Worm (Caenorhabditis elegans) whole organism, late embryonic: ENCODE data around the gene vps-41.

Experiments
- C38D4.7 ChIP-seq: fragments of 200-800 bp; sonication (Bioruptor generic); optimal IDR thresholded peaks from 2 replicates; lab custom pipeline; 2018; ENCODE audit warnings: mild to moderate bottlenecking, missing genetic modification characterization, moderate library complexity, missing compliant biosample characterization
- F13H6.1 ChIP-seq: sonication (generic microtip); optimal IDR thresholded peaks from 2 replicates; lab custom pipeline; 2016; ENCODE audit warnings: missing genetic modification characterization, missing compliant biosample characterization
- T23F11.4 ChIP-seq: fragments of 200-800 bp; sonication (Bioruptor generic); optimal IDR thresholded peaks from 2 replicates; lab custom pipeline; 2018; ENCODE audit warnings: mild to moderate bottlenecking, missing genetic modification characterization, missing compliant biosample characterization
- ama-1 ChIP-seq: fragments of 150-350 bp; optimal IDR thresholded peaks from 2 replicates; lab custom pipeline; 2014
- ceh-19 ChIP-seq: fragments of 200-800 bp; sonication (Bioruptor generic); optimal IDR thresholded peaks from 2 replicates; lab custom pipeline; 2018; ENCODE audit warnings: mild to moderate bottlenecking, missing genetic modification characterization, missing compliant biosample characterization
- ceh-22 ChIP-seq: sonication (generic microtip); optimal IDR thresholded peaks from 2 replicates; lab custom pipeline; 2017; ENCODE audit warnings: missing biosample characterization, missing genetic modification characterization
- ceh-24 ChIP-seq: sonication (generic microtip); optimal IDR thresholded peaks from 2 replicates; lab custom pipeline; 2016; ENCODE audit warnings: mild to moderate bottlenecking, missing genetic modification characterization, missing compliant biosample characterization
- ceh-31 ChIP-seq: sonication (generic microtip); optimal IDR thresholded peaks from 2 replicates; lab custom pipeline; 2016; ENCODE audit warnings: missing genetic modification characterization, missing compliant biosample characterization
- ceh-34 ChIP-seq: sonication (generic microtip); optimal IDR thresholded peaks from 2 replicates; lab custom pipeline; 2016; ENCODE audit warnings: mild to moderate bottlenecking, missing genetic modification characterization, missing compliant biosample characterization
- ceh-45 ChIP-seq: fragments of 200-800 bp; sonication (Bioruptor generic); IDR thresholded peaks from 2 replicates; pipeline ENCODE4 v1.3.6; 2022; ENCODE audit warnings: missing genetic modification reagents, missing genetic modification characterization, missing compliant biosample characterization
- ceh-48 ChIP-seq: sonication (generic microtip); optimal IDR thresholded peaks from 2 replicates; lab custom pipeline; 2016; ENCODE audit warnings: missing genetic modification characterization, inconsistent platforms, missing compliant biosample characterization
- che-1 ChIP-seq: sonication (generic microtip); optimal IDR thresholded peaks from 2 replicates; lab custom pipeline; 2016; ENCODE audit warnings: mild to moderate bottlenecking, missing genetic modification characterization, missing compliant biosample characterization
- dmd-4 ChIP-seq: sonication (generic microtip); optimal IDR thresholded peaks from 2 replicates; lab custom pipeline; 2016; ENCODE audit warnings: borderline replicate concordance, missing genetic modification characterization, missing compliant biosample characterization
- elt-2 ChIP-seq: sonication (generic microtip); optimal IDR thresholded peaks from 2 replicates; lab custom pipeline; 2016; ENCODE audit warnings: missing genetic modification reagents, missing genetic modification characterization, missing compliant biosample characterization
- fax-1 ChIP-seq: sonication (generic microtip); optimal IDR thresholded peaks from 2 replicates; lab custom pipeline; 2016; ENCODE audit warnings: missing genotype, missing genetic modification characterization, missing compliant biosample characterization
- fkh-10 ChIP-seq: fragments of 150-350 bp; optimal IDR thresholded peaks from 2 replicates; lab custom pipeline; 2014; ENCODE audit warnings: missing biosample characterization, missing genetic modification reagents, missing genetic modification characterization
- hlh-13 ChIP-seq: fragments of 200-800 bp; sonication (Bioruptor generic); optimal IDR thresholded peaks from 2 replicates; lab custom pipeline; 2018; ENCODE audit warnings: mild to moderate bottlenecking, missing genetic modification characterization, missing compliant biosample characterization
- hlh-15 ChIP-seq: sonication (generic microtip); optimal IDR thresholded peaks from 2 replicates; lab custom pipeline; 2016; ENCODE audit warnings: missing genetic modification characterization, missing compliant biosample characterization
- hlh-30 ChIP-seq: sonication (generic microtip); optimal IDR thresholded peaks from 2 replicates; lab custom pipeline; 2017; ENCODE audit warnings: antibody characterized with exemption, missing genetic modification characterization, missing compliant biosample characterization; ENCODE audit not compliant: insufficient read depth
- hlh-6 ChIP-seq: sonication (generic microtip); optimal IDR thresholded peaks from 2 replicates; lab custom pipeline; 2016; ENCODE audit warnings: missing genotype, missing genetic modification characterization, missing compliant biosample characterization
- lim-6 ChIP-seq: sonication (generic microtip); optimal IDR thresholded peaks from 2 replicates; lab custom pipeline; 2016; ENCODE audit warnings: missing genetic modification characterization, missing compliant biosample characterization
- mec-3 ChIP-seq: sonication (generic microtip); optimal IDR thresholded peaks from 2 replicates; lab custom pipeline; 2016; ENCODE audit warnings: borderline replicate concordance, missing genetic modification characterization, missing compliant biosample characterization
- pag-3 ChIP-seq: sonication (generic microtip); optimal IDR thresholded peaks from 2 replicates; lab custom pipeline; 2016; ENCODE audit warnings: missing compliant biosample characterization, missing genetic modification characterization, borderline replicate concordance
- pat-9 ChIP-seq: fragments of 200-800 bp; sonication (Bioruptor generic); optimal IDR thresholded peaks from 2 replicates; lab custom pipeline; 2018; ENCODE audit warnings: mild to moderate bottlenecking, missing genetic modification characterization, moderate library complexity, missing compliant biosample characterization
- pha-2 ChIP-seq: sonication (generic microtip); optimal IDR thresholded peaks from 2 replicates; lab custom pipeline; 2017; ENCODE audit warnings: mild to moderate bottlenecking, missing genetic modification characterization, missing compliant biosample characterization
- pha-4 ChIP-seq: fragments of 150-350 bp; optimal IDR thresholded peaks from 2 replicates; lab custom pipeline; 2018; ENCODE audit warnings: missing biosample characterization, missing genetic modification reagents, missing genetic modification characterization
- pros-1 ChIP-seq: fragments of 150-350 bp; optimal IDR thresholded peaks from 2 replicates; lab custom pipeline; 2014; ENCODE audit warnings: missing biosample characterization, missing genetic modification reagents, missing genetic modification characterization
- ref-2 ChIP-seq: sonication (generic microtip); optimal IDR thresholded peaks from 2 replicates; lab custom pipeline; 2016; ENCODE audit warnings: missing genetic modification characterization, missing compliant biosample characterization
- rnt-1 ChIP-seq: sonication (generic microtip); optimal IDR thresholded peaks from 2 replicates; lab custom pipeline; 2016; ENCODE audit warnings: missing genetic modification characterization, missing compliant biosample characterization
- sdc-2 ChIP-seq: sonication (generic microtip); optimal IDR thresholded peaks from 2 replicates; lab custom pipeline; 2016; ENCODE audit warnings: missing genotype, missing genetic modification characterization, missing compliant biosample characterization
- sox-2 ChIP-seq: fragments of 200-800 bp; sonication (Bioruptor generic); IDR thresholded peaks from 2 replicates; pipeline ENCODE4 v1.3.6; 2022; ENCODE audit warnings: missing genetic modification reagents, missing genetic modification characterization, missing compliant biosample characterization
- syd-9 ChIP-seq: sonication (generic microtip); optimal IDR thresholded peaks from 2 replicates; lab custom pipeline; 2016; ENCODE audit warnings: mild to moderate bottlenecking, missing genetic modification characterization, moderate library complexity, missing compliant biosample characterization
- tbx-2 ChIP-seq: sonication (generic microtip); optimal IDR thresholded peaks from 2 replicates; lab custom pipeline; 2016; ENCODE audit warnings: missing genetic modification characterization, missing compliant biosample characterization
- tbx-7 ChIP-seq: sonication (generic microtip); optimal IDR thresholded peaks from 2 replicates; lab custom pipeline; 2016; ENCODE audit warnings: missing genotype, missing genetic modification characterization, missing compliant biosample characterization
- ttx-3 ChIP-seq: sonication (generic microtip); optimal IDR thresholded peaks from 2 replicates; lab custom pipeline; 2016; ENCODE audit warnings: missing genetic modification reagents, missing genetic modification characterization, missing compliant biosample characterization
- unc-3 ChIP-seq, 2 experiments: fragments of 200-800 bp in 1 of 2; sonication (Bioruptor generic) in 1 of 2; sonication (generic microtip) in 1 of 2; conservative IDR thresholded peaks in 1 of 2; optimal IDR thresholded peaks in 1 of 2; 2 replicates each; pipeline versions ENCODE4 v1.3.6 to Lab custom; 2016 to 2022; ENCODE audit warnings: missing compliant biosample characterization in 2 of 2, missing genetic modification characterization in 2 of 2, missing genetic modification reagents in 1 of 2
- unc-42 ChIP-seq: sonication (generic microtip); optimal IDR thresholded peaks from 2 replicates; lab custom pipeline; 2016; ENCODE audit warnings: missing genotype, missing genetic modification characterization, missing compliant biosample characterization
- unc-55 ChIP-seq: sonication (generic microtip); optimal IDR thresholded peaks from 2 replicates; lab custom pipeline; 2017; ENCODE audit warnings: missing biosample characterization, missing genetic modification reagents, missing genetic modification characterization
- zip-5 ChIP-seq: sonication (generic microtip); optimal IDR thresholded peaks from 2 replicates; lab custom pipeline; 2016; ENCODE audit warnings: missing genetic modification characterization, missing compliant biosample characterization

vps-41 gene

DNA sequence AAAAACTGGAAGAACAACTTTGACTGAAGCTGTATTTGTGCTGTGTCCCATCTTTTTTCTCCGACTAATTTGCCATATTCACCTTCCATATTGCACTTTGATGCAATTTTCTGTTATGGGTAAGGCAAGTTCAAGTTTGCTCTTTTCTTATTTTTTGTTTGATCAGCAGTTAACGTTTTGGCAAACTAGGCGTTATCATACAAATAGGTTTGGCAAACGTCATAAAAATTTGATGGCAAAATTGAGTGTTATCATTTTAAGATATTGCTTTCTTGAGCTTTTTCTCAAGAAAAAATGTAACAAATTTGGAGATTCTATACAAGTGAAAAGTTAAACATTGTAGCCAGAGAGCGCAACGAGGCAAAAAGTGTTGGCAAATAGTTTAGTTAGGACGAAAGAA, 21.6 kb upstream of the vps-41 start:
- TF ChIP-seq ttx-3 (tag; lab: Kevin White, UChicago) (no peak), elt-2 (tag; lab: Kevin White, UChicago) (peak; percentile 22), pha-2 (tag; lab: Kevin White, UChicago) (no peak), unc-3 (GFP tag; conservative IDR thresholded peaks at IDR 0.05; lab: Robert Waterston, UW) (no peak), unc-3 (tag; optimal IDR thresholded peaks at IDR 0.05; lab: Kevin White, UChicago) (no peak), sdc-2 (tag; lab: Kevin White, UChicago) (peak; percentile 20)

- no peak for TF ChIP-seq ceh-31 (tag; lab: Kevin White, UChicago)
- TF ChIP-seq che-1 (tag; lab: Kevin White, UChicago): no peak
- no peak for TF ChIP-seq ref-2 (tag; lab: Kevin White, UChicago)
- TF ChIP-seq fkh-10 (GFP tag; lab: Kevin White, UChicago): no peak
- TF ChIP-seq C38D4.7 (GFP tag; lab: Kevin White, UChicago): no peak
Measured at ce11 chrX:5263585-5263984, 20.0 kb upstream of the vps-41 start.

DNA sequence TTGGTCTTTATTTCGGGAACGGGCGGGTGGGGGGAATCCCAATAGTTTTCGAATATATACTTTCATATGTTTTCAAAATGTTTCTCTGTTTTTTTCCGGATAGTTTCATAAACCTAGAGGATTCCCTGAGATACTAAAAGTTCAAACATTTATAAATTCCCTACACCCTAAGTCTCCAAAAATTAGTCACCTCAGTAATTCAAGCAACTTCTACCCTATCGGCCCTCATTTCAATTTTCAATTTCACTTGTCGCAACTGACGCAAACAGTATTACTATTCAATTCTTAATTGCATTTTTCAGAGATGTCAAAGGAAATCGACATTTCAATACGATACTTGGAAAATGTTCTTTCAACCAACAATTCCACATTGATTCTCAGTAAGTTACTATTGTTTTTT, 19.6 kb upstream of the vps-41 start, which contains the start of gene Y34B4A.4:
Gene Y34B4A.4 (plus strand): TSS at position 301 of the 400 bp plus-strand sequence.
- no peak for TF ChIP-seq unc-42
- TF ChIP-seq ceh-19 (GFP tag; lab: Kevin White, UChicago): no peak
- TF ChIP-seq ceh-48 (tag; lab: Kevin White, UChicago): no peak
- no peak for TF ChIP-seq unc-55 (GFP tag; lab: Kevin White, UChicago)
- no peak for TF ChIP-seq lim-6 (tag; lab: Kevin White, UChicago)
- no peak for TF ChIP-seq T23F11.4 (GFP tag; lab: Kevin White, UChicago)
- no peak for TF ChIP-seq F13H6.1 (tag; lab: Kevin White, UChicago)
- TF ChIP-seq ceh-24: no peak
- no peak for TF ChIP-seq ceh-22

- TF ChIP-seq hlh-6 (tag; lab: Kevin White, UChicago): no peak
- TF ChIP-seq unc-55 (GFP tag; lab: Kevin White, UChicago): no peak
- TF ChIP-seq pag-3 (tag; lab: Kevin White, UChicago): no peak
- TF ChIP-seq lim-6 (tag; lab: Kevin White, UChicago): no peak
- TF ChIP-seq tbx-7 (tag; lab: Kevin White, UChicago): no peak
Measured at ce11 chrX:5265356-5265755, 18.3 kb upstream of the vps-41 start.

DNA sequence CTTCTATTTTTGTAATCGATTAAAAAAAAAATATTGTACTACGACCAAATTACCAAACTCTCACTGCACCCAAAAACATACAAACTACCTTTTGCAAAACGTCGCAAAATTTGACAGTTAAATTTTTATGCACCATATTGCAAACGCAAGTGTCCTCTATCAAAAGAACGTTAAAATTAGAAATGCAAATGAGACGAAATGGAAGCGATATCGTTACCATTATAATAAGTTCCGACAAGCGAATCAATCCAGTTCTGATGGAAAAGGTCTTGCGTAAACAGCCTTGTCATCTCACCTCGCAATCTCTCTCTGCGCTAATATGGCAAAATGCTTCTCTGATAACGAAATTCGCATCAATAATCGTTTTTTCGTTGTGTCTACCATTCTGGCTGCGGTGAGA, 15.6 kb upstream of the vps-41 start:
- TF ChIP-seq hlh-30 (tag; lab: Kevin White, UChicago): no peak
- TF ChIP-seq ama-1: no peak

ce11 chrX:5269359-5269758, 14.3 kb upstream of the vps-41 start:
- no peak for TF ChIP-seq pat-9 (tag; lab: Kevin White, UChicago)
- peak; percentile 64 for TF ChIP-seq elt-2 (tag; lab: Kevin White, UChicago)

DNA sequence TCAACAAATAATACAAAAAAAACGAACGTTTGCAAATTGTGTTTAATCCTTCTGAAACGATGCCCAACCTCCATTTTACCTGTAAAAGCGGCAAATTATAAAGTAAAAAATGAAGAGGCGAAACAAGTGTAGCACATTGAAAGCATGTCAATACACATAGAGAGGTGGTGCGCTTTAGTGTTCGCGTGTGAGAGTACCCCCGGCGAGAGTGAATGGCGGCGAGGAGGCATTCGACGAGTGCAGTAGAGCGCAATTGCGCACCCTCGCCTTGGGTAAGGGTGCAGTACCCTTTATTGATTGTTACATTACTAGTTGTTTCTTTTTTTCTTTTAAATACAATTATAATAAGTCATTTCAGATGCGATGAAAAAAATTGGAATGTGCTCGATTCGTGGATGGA, 8.4 kb upstream of the vps-41 start, which contains the start of gene hst-6:
Gene hst-6 (plus strand): TSS at position 353 of the 400 bp plus-strand sequence.
- TF ChIP-seq pha-4 (tag; lab: Kevin White, UChicago): no peak
- TF ChIP-seq zip-5 (tag; lab: Kevin White, UChicago): no peak
- TF ChIP-seq mec-3 (tag; lab: Kevin White, UChicago): no peak
- no peak for TF ChIP-seq ceh-45
- peak; percentile 11 for TF ChIP-seq fax-1 (tag; lab: Kevin White, UChicago)
- no peak for TF ChIP-seq pat-9 (tag; lab: Kevin White, UChicago)
- TF ChIP-seq pha-2 (tag; lab: Kevin White, UChicago): peak; percentile 20
- no peak for TF ChIP-seq hlh-13 (GFP tag; lab: Kevin White, UChicago)
- TF ChIP-seq che-1 (tag; lab: Kevin White, UChicago): no peak
- TF ChIP-seq sox-2 (GFP tag; lab: Robert Waterston, UW): peak; percentile 27; the same call in 1 of the 2 replicates
- TF ChIP-seq ceh-34 (tag; lab: Kevin White, UChicago): peak; percentile 44
- TF ChIP-seq ceh-24: no peak
- TF ChIP-seq dmd-4 (tag; lab: Kevin White, UChicago): no peak
- no peak for TF ChIP-seq F13H6.1 (tag; lab: Kevin White, UChicago)
- peak; percentile 69 for TF ChIP-seq ceh-48 (tag; lab: Kevin White, UChicago)
- peak; percentile 48 for TF ChIP-seq sdc-2 (tag; lab: Kevin White, UChicago)
- peak; percentile 36 for TF ChIP-seq hlh-30 (tag; lab: Kevin White, UChicago)
- peak; percentile 58 for TF ChIP-seq tbx-2 (tag; lab: Kevin White, UChicago)
- no peak for TF ChIP-seq syd-9 (tag; lab: Kevin White, UChicago)
- TF ChIP-seq hlh-15 (tag; lab: Kevin White, UChicago): no peak
- TF ChIP-seq pros-1 (tag; lab: Kevin White, UChicago): peak; percentile 81
- no peak for TF ChIP-seq rnt-1
